ENCODE assay signal across 2 fruit fly cellular contexts in the genomic region with DNA sequence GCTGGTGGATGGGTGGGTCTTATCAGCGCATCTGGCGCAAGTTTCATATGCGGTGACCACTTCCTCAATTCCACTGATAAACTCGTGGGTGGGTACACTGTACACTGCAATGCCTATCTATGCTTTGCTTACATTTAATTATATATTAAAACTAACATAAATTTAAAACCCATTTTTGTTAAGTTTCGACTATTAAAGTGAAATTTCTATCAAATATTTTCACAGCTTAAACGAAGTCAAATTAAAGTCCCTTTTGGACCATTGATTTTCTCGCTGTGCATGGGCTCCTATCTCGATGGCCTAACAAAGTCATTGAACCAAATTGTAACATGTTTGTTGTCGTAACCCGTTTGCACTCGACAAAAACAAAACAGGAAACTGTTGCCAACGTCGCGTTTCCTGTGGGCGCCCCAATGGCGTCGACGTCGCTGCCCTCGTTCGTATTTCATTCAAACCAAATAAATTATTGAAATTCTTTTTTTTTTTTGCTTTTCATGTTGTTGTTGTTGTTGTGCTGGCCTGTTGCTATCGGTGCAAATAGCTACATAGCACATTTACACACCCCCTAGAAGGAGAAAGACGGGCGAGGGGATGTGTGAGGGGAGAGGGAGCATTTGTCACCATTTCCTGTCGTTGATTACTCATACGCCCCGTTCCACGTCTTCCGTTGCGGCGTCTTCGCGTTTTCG.
TF ChIP-seq lines count a peak whose summit lies in the region.

No protein-coding gene starts in this region.

TF ChIP-seq in whole organism, embryonic, 481 proteins besides CTCF, POLR2A, EP300 and RAD21 (continued from another document and continues in another):
- no peak for TF ChIP-seq vnd (GFP tag; IDR thresholded peaks at IDR 0.05; lab: Robert Waterston, UW; ENCODE audit: partially characterized antibody)
- no peak for TF ChIP-seq CG16779 (GFP tag; IDR thresholded peaks at IDR 0.05; lab: Robert Waterston, UW)
- TF ChIP-seq Hmr (GFP tag; optimal IDR thresholded peaks at IDR 0.05; lab: Kevin White, UChicago) = peak; percentile 87
- peak; percentile 58 for TF ChIP-seq croc (GFP tag; conservative IDR thresholded peaks at IDR 0.05; lab: Robert Waterston, UW)
- TF ChIP-seq Hsf (GFP tag; optimal IDR thresholded peaks at IDR 0.05; lab: Kevin White, UChicago) = peak; percentile 61
- TF ChIP-seq CG3281 (GFP tag; optimal IDR thresholded peaks at IDR 0.05; lab: Kevin White, UChicago) = peak; percentile 90
- peak; percentile 79; the same call in 1 of the 3 replicates for TF ChIP-seq CG3726 (GFP tag; IDR thresholded peaks at IDR 0.05; lab: Robert Waterston, UW)
- TF ChIP-seq CG8388 (GFP tag; optimal IDR thresholded peaks at IDR 0.05; lab: Kevin White, UChicago) = peak; percentile 73
- peak; percentile 79; the same call in 2 of the 3 replicates for TF ChIP-seq CG34422 (GFP tag; IDR thresholded peaks at IDR 0.05; lab: Robert Waterston, UW)
- peak; percentile 79 for TF ChIP-seq sd (tag; optimal IDR thresholded peaks at IDR 0.05; lab: Kevin White, UChicago)
- TF ChIP-seq luna (GFP tag; optimal IDR thresholded peaks at IDR 0.05; lab: Kevin White, UChicago) = no peak
- peak; percentile 73 for TF ChIP-seq tio (GFP tag; optimal IDR thresholded peaks at IDR 0.05; lab: Kevin White, UChicago)
- TF ChIP-seq Bdp1 (GFP tag; optimal IDR thresholded peaks at IDR 0.05; lab: Kevin White, UChicago) = no peak
- peak; percentile 79 for TF ChIP-seq crol (GFP tag; IDR thresholded peaks at IDR 0.05; lab: Robert Waterston, UW)
- peak; percentile 78 for TF ChIP-seq sisA (GFP tag; IDR thresholded peaks at IDR 0.05; lab: Robert Waterston, UW)
- TF ChIP-seq CG31365 (tag; optimal IDR thresholded peaks at IDR 0.05; lab: Kevin White, UChicago) = peak; percentile 36
- TF ChIP-seq fd64A (GFP tag; optimal IDR thresholded peaks at IDR 0.05; lab: Kevin White, UChicago) = peak; percentile 27
- TF ChIP-seq gcm2 (GFP tag; optimal IDR thresholded peaks at IDR 0.05; lab: Kevin White, UChicago) = peak; percentile 40
- TF ChIP-seq dan (GFP tag; IDR thresholded peaks at IDR 0.05; lab: Robert Waterston, UW) = no peak
- TF ChIP-seq Lhr (GFP tag; optimal IDR thresholded peaks at IDR 0.05; lab: Kevin White, UChicago) = peak; percentile 16
- TF ChIP-seq Aef1 (GFP tag; IDR thresholded peaks at IDR 0.05; lab: Robert Waterston, UW) = peak; percentile 88
- TF ChIP-seq CG2202 (tag; optimal IDR thresholded peaks at IDR 0.05; lab: Kevin White, UChicago) = peak; percentile 16
- peak; percentile 82 for TF ChIP-seq Xbp1 (GFP tag; optimal IDR thresholded peaks at IDR 0.05; lab: Kevin White, UChicago)
- peak; percentile 73; the same call in 1 of the 3 replicates for TF ChIP-seq ase (GFP tag; IDR thresholded peaks at IDR 0.05; lab: Robert Waterston, UW)
- peak; percentile 91 for TF ChIP-seq Oli (tag; optimal IDR thresholded peaks at IDR 0.05; lab: Kevin White, UChicago)
- TF ChIP-seq CG43689 (GFP tag; IDR thresholded peaks at IDR 0.05; lab: Robert Waterston, UW) = peak; percentile 60
- peak; percentile 57 for TF ChIP-seq CG14710 (tag; optimal IDR thresholded peaks at IDR 0.05; lab: Kevin White, UChicago)
- peak; percentile 82 for TF ChIP-seq CG12219 (GFP tag; optimal IDR thresholded peaks at IDR 0.05; lab: Kevin White, UChicago)
- TF ChIP-seq lab (GFP tag; optimal IDR thresholded peaks at IDR 0.05; lab: Kevin White, UChicago) = peak; percentile 94
- peak; percentile 83 for TF ChIP-seq CG14050 (GFP tag; IDR thresholded peaks at IDR 0.05; lab: Robert Waterston, UW)
- TF ChIP-seq br (optimal IDR thresholded peaks at IDR 0.05; lab: Kevin White, UChicago) = no peak
- TF ChIP-seq aop (GFP tag; IDR thresholded peaks at IDR 0.05; lab: Robert Waterston, UW) = peak; percentile 36; the same call in 1 of the 2 replicates
- TF ChIP-seq CG7928 (GFP tag; optimal IDR thresholded peaks at IDR 0.05; lab: Kevin White, UChicago) = peak; percentile 6
- peak; percentile 90 for TF ChIP-seq CG32532 (GFP tag; IDR thresholded peaks at IDR 0.05; lab: Robert Waterston, UW)
- peak; percentile 78 for TF ChIP-seq E2f1 (GFP tag; IDR thresholded peaks at IDR 0.05; lab: Robert Waterston, UW)
- peak; percentile 77 for TF ChIP-seq CG14667 (GFP tag; IDR thresholded peaks at IDR 0.05; lab: Robert Waterston, UW)
- TF ChIP-seq tup (GFP tag; optimal IDR thresholded peaks at IDR 0.05; lab: Kevin White, UChicago) = peak; percentile 4
- no peak for TF ChIP-seq inv (GFP tag; IDR thresholded peaks at IDR 0.05; lab: Robert Waterston, UW; ENCODE audit: partially characterized antibody)
- TF ChIP-seq Drgx (GFP tag; IDR thresholded peaks at IDR 0.05; lab: Robert Waterston, UW) = peak; percentile 73
- TF ChIP-seq seq (GFP tag; IDR thresholded peaks at IDR 0.05; lab: Robert Waterston, UW) = peak; percentile 78
- TF ChIP-seq CG10979 (tag; optimal IDR thresholded peaks at IDR 0.05; lab: Kevin White, UChicago) = peak; percentile 69
- TF ChIP-seq CG17361 (GFP tag; IDR thresholded peaks at IDR 0.05; lab: Robert Waterston, UW) = peak; percentile 86
- peak; percentile 68 for TF ChIP-seq CG11085 (GFP tag; IDR thresholded peaks at IDR 0.05; lab: Robert Waterston, UW)
- peak; percentile 12 for TF ChIP-seq CG9609 (GFP tag; optimal IDR thresholded peaks at IDR 0.05; lab: Kevin White, UChicago)
- TF ChIP-seq CG10543 (GFP tag; optimal IDR thresholded peaks at IDR 0.05; lab: Kevin White, UChicago) = peak; percentile 54
- TF ChIP-seq sc (optimal IDR thresholded peaks at IDR 0.05; lab: Kevin White, UChicago) = no peak
- peak; percentile 56 for TF ChIP-seq sc (GFP tag; optimal IDR thresholded peaks at IDR 0.05; lab: Kevin White, UChicago)
- peak; percentile 21 for TF ChIP-seq Camta (GFP tag; optimal IDR thresholded peaks at IDR 0.05; lab: Kevin White, UChicago)
- TF ChIP-seq tgo (GFP tag; IDR thresholded peaks at IDR 0.05; lab: Robert Waterston, UW) = peak; percentile 86
- peak; percentile 27 for TF ChIP-seq CG12744 (GFP tag; optimal IDR thresholded peaks at IDR 0.05; lab: Kevin White, UChicago)
- peak; percentile 65 for TF ChIP-seq odd (GFP tag; optimal IDR thresholded peaks at IDR 0.05; lab: Kevin White, UChicago)
- peak; percentile 78 for TF ChIP-seq Nf-YA (GFP tag; IDR thresholded peaks at IDR 0.05; lab: Robert Waterston, UW)
- peak; percentile 92 for TF ChIP-seq gem (tag; optimal IDR thresholded peaks at IDR 0.05; lab: Kevin White, UChicago)
- TF ChIP-seq salm (tag; optimal IDR thresholded peaks at IDR 0.05; lab: Kevin White, UChicago) = peak; percentile 75
- peak; percentile 79 for TF ChIP-seq CG2712 (tag; optimal IDR thresholded peaks at IDR 0.05; lab: Kevin White, UChicago)
- peak; percentile 89 for TF ChIP-seq CG12659 (GFP tag; optimal IDR thresholded peaks at IDR 0.05; lab: Kevin White, UChicago)
- TF ChIP-seq cas (GFP tag; IDR thresholded peaks at IDR 0.05; lab: Robert Waterston, UW) = peak; percentile 77
- TF ChIP-seq usp (GFP tag; optimal IDR thresholded peaks at IDR 0.05; lab: Kevin White, UChicago) = no peak
- TF ChIP-seq Sry-δ (GFP tag; optimal IDR thresholded peaks at IDR 0.05; lab: Kevin White, UChicago) = peak; percentile 2
- TF ChIP-seq Nf-YB (GFP tag; optimal IDR thresholded peaks at IDR 0.05; lab: Kevin White, UChicago) = peak; percentile 57
- peak; percentile 88 for TF ChIP-seq ci (GFP tag; IDR thresholded peaks at IDR 0.05; lab: Robert Waterston, UW)

TF ChIP-seq in whole organism, prepupa, 60 proteins besides CTCF, POLR2A, EP300 and RAD21 (continued from another document):
- TF ChIP-seq Hr39 (GFP tag; optimal IDR thresholded peaks at IDR 0.05; lab: Kevin White, UChicago) = peak; percentile 82
- peak; percentile 79 for TF ChIP-seq achi (GFP tag; optimal IDR thresholded peaks at IDR 0.05; lab: Kevin White, UChicago)
- peak; percentile 84 for TF ChIP-seq cyc (GFP tag; optimal IDR thresholded peaks at IDR 0.05; lab: Kevin White, UChicago)
- peak; percentile 84 for TF ChIP-seq CG31627 (GFP tag; optimal IDR thresholded peaks at IDR 0.05; lab: Kevin White, UChicago)
- no peak for TF ChIP-seq CG6808 (GFP tag; optimal IDR thresholded peaks at IDR 0.05; lab: Kevin White, UChicago)
- TF ChIP-seq Smox (GFP tag; optimal IDR thresholded peaks at IDR 0.05; lab: Kevin White, UChicago) = peak; percentile 87
- peak; percentile 79 for TF ChIP-seq OdsH (GFP tag; optimal IDR thresholded peaks at IDR 0.05; lab: Kevin White, UChicago)
- peak; percentile 84 for TF ChIP-seq acj6 (GFP tag; optimal IDR thresholded peaks at IDR 0.05; lab: Kevin White, UChicago)
- no peak for TF ChIP-seq fd85E (GFP tag; optimal IDR thresholded peaks at IDR 0.05; lab: Kevin White, UChicago)
- peak; percentile 66 for TF ChIP-seq CG8319 (GFP tag; optimal IDR thresholded peaks at IDR 0.05; lab: Kevin White, UChicago)
- TF ChIP-seq CG4318 (GFP tag; optimal IDR thresholded peaks at IDR 0.05; lab: Kevin White, UChicago) = peak; percentile 59
- TF ChIP-seq esn (GFP tag; optimal IDR thresholded peaks at IDR 0.05; lab: Kevin White, UChicago) = peak; percentile 89
